Fruit fly (Drosophila melanogaster): Measurements from ENCODE around the gene CG12541.

Gene CG12541

dm6 chrX:7001135-7001769 lies 64.6 kb downstream of the CG12541 start (continued):
- TF ChIP-seq hkb (optimal IDR thresholded peaks at IDR 0.05) (no peak), hkb (GFP tag; IDR thresholded peaks at IDR 0.05) (peak; percentile 38; the same call in 1 of the 2 replicates), Mes4 (GFP tag; optimal IDR thresholded peaks at IDR 0.05) (no peak), psq (GFP tag; optimal IDR thresholded peaks at IDR 0.05) (no peak), CG3281 (GFP tag; optimal IDR thresholded peaks at IDR 0.05) (peak; percentile 21), CG13424 (tag; optimal IDR thresholded peaks at IDR 0.05) (peak; percentile 63), dmrt99B (tag; optimal IDR thresholded peaks at IDR 0.05) (peak; percentile 56), pzg (GFP tag; optimal IDR thresholded peaks at IDR 0.05) (no peak), Optix (GFP tag; IDR thresholded peaks at IDR 0.05) (0 out of 3 replicates have a peak, but pooled peaks have one; percentile 44), CG12942 (GFP tag; optimal IDR thresholded peaks at IDR 0.05) (no peak), croc (GFP tag; conservative IDR thresholded peaks at IDR 0.05) (no peak), Dek (tag; optimal IDR thresholded peaks at IDR 0.05) (peak; percentile 52), zfh2 (GFP tag; optimal IDR thresholded peaks at IDR 0.05) (no peak), CG2199 (GFP tag; IDR thresholded peaks at IDR 0.05) (0 out of 3 replicates have a peak, but pooled peaks have one; percentile 16), Aef1 (GFP tag; IDR thresholded peaks at IDR 0.05) (peak; percentile 49; the same call in 2 of the 3 replicates), CG2889 (GFP tag; IDR thresholded peaks at IDR 0.05) (no peak), vnd (GFP tag; IDR thresholded peaks at IDR 0.05; ENCODE audit: partially characterized antibody) (no peak), en (GFP tag; optimal IDR thresholded peaks at IDR 0.05) (no peak), gro (GFP tag; optimal IDR thresholded peaks at IDR 0.05) (no peak), CG17568 (GFP tag; optimal IDR thresholded peaks at IDR 0.05) (no peak), CG10274 (GFP tag; optimal IDR thresholded peaks at IDR 0.05) (no peak), CG17361 (GFP tag; IDR thresholded peaks at IDR 0.05) (peak; percentile 72), CG1647 (GFP tag; optimal IDR thresholded peaks at IDR 0.05) (no peak), Atf6 (GFP tag; IDR thresholded peaks at IDR 0.05) (peak; percentile 28; the same call in 1 of the 2 replicates), Ptx1 (GFP tag; IDR thresholded peaks at IDR 0.05) (peak; percentile 51; the same call in 1 of the 2 replicates), CG10431 (GFP tag; optimal IDR thresholded peaks at IDR 0.05) (no peak), sisA (GFP tag; IDR thresholded peaks at IDR 0.05) (0 out of 2 replicates have a peak, but pooled peaks have one; percentile 16), CG10654 (GFP tag; optimal IDR thresholded peaks at IDR 0.05) (no peak), CG8290 (GFP tag; optimal IDR thresholded peaks at IDR 0.05) (no peak), CG8290 (tag; optimal IDR thresholded peaks at IDR 0.05) (peak; percentile 1 to 9), rib (GFP tag; IDR thresholded peaks at IDR 0.05) (peak; percentile 41; the same call in 1 of the 2 replicates), fd64A (GFP tag; optimal IDR thresholded peaks at IDR 0.05) (no peak), trh (GFP tag; optimal IDR thresholded peaks at IDR 0.05) (no peak), Atf3 (GFP tag; optimal IDR thresholded peaks at IDR 0.05) (no peak), Antp (GFP tag; optimal IDR thresholded peaks at IDR 0.05) (no peak), CG17328 (GFP tag; IDR thresholded peaks at IDR 0.05) (peak; percentile 43; the same call in 1 of the 2 replicates), gsb-n (tag; optimal IDR thresholded peaks at IDR 0.05) (peak; percentile 31), lola (GFP tag; optimal IDR thresholded peaks at IDR 0.05) (no peak), CG11723 (GFP tag; optimal IDR thresholded peaks at IDR 0.05) (no peak), CG9215 (GFP tag; IDR thresholded peaks at IDR 0.05) (peak; percentile 41; the same call in 1 of the 2 replicates), CG3407 (GFP tag; optimal IDR thresholded peaks at IDR 0.05) (no peak), dan (GFP tag; IDR thresholded peaks at IDR 0.05) (no peak)

Measured in whole organism, embryonic.